Worm (Caenorhabditis elegans) whole organism, L3 larva: Measurements from ENCODE around the gene ulp-2.

Experiments used
- ceh-28 ChIP-seq: fragments of 150-350 bp; optimal IDR thresholded peaks from 2 replicates; lab custom pipeline; 2014; ENCODE audit warnings: missing biosample characterization, missing genetic modification reagents, missing genetic modification characterization
- ceh-82 ChIP-seq: fragments of 150-350 bp; optimal IDR thresholded peaks from 2 replicates; lab custom pipeline; 2014; ENCODE audit warnings: missing biosample characterization, missing genetic modification characterization
- elt-1 ChIP-seq: fragments of 150-350 bp; optimal IDR thresholded peaks from 2 replicates; lab custom pipeline; 2014; ENCODE audit warnings: missing biosample characterization, missing genetic modification characterization
- lin-39 ChIP-seq: fragments of 150-350 bp; optimal IDR thresholded peaks from 2 replicates; lab custom pipeline; 2018; ENCODE audit warnings: missing biosample characterization, missing genetic modification reagents, missing genetic modification characterization
- nfya-1 ChIP-seq: sonication (generic microtip); optimal IDR thresholded peaks from 2 replicates; lab custom pipeline; 2017; ENCODE audit warnings: missing genetic modification characterization, mild to moderate bottlenecking, missing compliant biosample characterization, antibody characterized with exemption, moderate library complexity; ENCODE audit not compliant: insufficient read depth
- nhr-28 ChIP-seq: fragments of 150-350 bp; optimal IDR thresholded peaks from 2 replicates; lab custom pipeline; 2014; ENCODE audit warnings: missing biosample characterization, missing genetic modification characterization
- unc-62 ChIP-seq: fragments of 150-350 bp; sonication (generic microtip); optimal IDR thresholded peaks from 4 replicates; lab custom pipeline; 2014; ENCODE audit warnings: missing biosample characterization, missing genetic modification reagents, missing genetic modification characterization

ce11 chrII:5003660-5004059 is 44.0 kb upstream of the ulp-2 start, which contains the start of gene F59A6.10:
- TF ChIP-seq nhr-28 (tag; lab: Kevin White, UChicago) = no peak
- no peak for TF ChIP-seq lin-39 (tag; lab: Kevin White, UChicago)
- no peak for TF ChIP-seq elt-1 (tag; lab: Kevin White, UChicago)
- no peak for TF ChIP-seq unc-62
- TF ChIP-seq ceh-82 (tag; lab: Kevin White, UChicago) = no peak
- TF ChIP-seq nfya-1 (tag; lab: Kevin White, UChicago) = no peak
- no peak for TF ChIP-seq ceh-28
